Worm (Caenorhabditis elegans): ENCODE results near the gene F16B4.2.

Gene F16B4.2

DNA sequence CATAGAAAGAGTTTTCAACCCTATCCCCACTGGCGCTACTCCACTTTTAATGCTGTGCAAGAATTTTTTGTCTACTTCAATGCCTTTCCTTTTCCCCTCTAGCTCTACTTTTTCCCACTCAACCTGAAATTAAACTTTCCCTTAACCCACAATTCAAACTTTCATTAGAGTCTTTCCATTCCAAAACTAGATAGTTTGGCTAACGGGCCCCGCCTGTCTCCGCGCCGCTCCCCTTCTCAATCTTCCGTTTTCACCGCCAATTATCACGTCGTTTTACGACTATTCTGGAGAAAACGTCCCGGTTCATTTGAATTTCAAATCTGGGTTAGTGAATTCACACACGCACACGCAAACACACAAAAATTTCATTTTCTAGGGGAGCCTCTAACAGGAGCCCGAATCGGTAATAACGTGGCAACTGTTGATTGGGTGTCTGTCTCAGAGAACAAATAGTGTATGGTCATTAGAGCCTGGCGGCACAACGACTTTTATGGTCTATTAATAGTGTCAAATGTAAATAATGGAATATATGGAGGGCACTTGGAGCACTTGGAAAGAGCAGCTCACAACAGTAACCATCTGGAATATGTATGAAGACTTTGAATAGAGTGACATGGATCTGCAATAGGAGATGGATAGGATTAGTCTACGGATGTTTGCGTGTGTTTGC is 31.0 kb upstream of the F16B4.2 start:
- TF ChIP-seq zag-1 (tag; optimal IDR thresholded peaks at IDR 0.05), result no peak
- TF ChIP-seq pha-4 (tag; optimal IDR thresholded peaks at IDR 0.05), result peak; percentile 21

DNA sequence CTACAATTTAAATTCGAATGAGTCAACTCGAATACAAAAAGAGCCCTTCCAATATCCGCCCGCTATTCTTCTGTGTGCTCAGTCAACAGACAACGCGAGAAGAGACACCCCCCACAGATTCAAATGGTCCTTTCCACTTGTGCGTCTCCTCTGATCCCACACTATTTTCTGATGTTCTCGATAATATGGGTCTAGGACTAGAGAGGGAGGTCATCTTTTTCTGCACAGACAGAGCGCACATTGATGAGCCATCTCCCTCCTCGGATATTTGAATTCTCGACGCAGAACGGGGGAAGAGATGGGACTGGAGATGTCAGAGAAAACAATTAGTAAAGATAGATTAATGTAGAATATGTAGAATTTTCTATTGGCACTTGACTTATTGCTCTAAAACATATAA is 30.2 kb upstream of the F16B4.2 start:
- TF ChIP-seq unc-62 (GFP tag; optimal IDR thresholded peaks at IDR 0.05) (no peak), nfya-1 (tag; optimal IDR thresholded peaks at IDR 0.05; ENCODE audit: insufficient read depth) (no peak), ztf-11 (tag; optimal IDR thresholded peaks at IDR 0.05) (no peak), R02D3.7 (tag; optimal IDR thresholded peaks at IDR 0.05) (no peak), nhr-23 (tag; optimal IDR thresholded peaks at IDR 0.05) (no peak), jun-1 (tag; optimal IDR thresholded peaks at IDR 0.05) (no peak), mdl-1 (tag; optimal IDR thresholded peaks at IDR 0.05) (no peak), zag-1 (tag; optimal IDR thresholded peaks at IDR 0.05) (no peak)

DNA sequence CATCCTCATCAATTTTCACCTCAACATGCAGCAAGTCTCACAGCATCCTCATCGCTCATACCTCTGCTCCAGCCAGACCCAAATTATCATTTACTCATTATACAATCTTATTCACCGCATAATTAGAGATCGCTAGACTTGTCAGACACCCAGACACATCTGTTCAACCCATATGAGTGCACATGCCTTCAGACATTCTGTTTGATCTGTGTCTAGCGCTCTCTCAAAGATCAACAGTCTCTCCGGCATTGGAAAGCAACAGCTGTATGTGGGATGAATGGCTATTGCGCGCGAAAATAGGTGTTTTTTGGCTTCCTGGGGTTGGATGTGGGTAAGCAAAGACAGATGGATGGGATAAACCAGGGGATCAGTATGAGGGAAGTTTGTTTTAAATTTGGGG is 28.3 kb upstream of the F16B4.2 start:
- TF ChIP-seq ztf-11 (tag; optimal IDR thresholded peaks at IDR 0.05), result no peak
- no peak for TF ChIP-seq eor-1 (tag; optimal IDR thresholded peaks at IDR 0.05)
- no peak for TF ChIP-seq elt-3 (tag; optimal IDR thresholded peaks at IDR 0.05)
- TF ChIP-seq lsy-12 (tag; optimal IDR thresholded peaks at IDR 0.05), result no peak
- TF ChIP-seq pha-4 (tag; optimal IDR thresholded peaks at IDR 0.05), result no peak
- no peak for TF ChIP-seq nhr-28 (tag; optimal IDR thresholded peaks at IDR 0.05)
- TF ChIP-seq pqm-1 (tag; optimal IDR thresholded peaks at IDR 0.05), result no peak
- no peak for TF ChIP-seq snpc-4 (tag; optimal IDR thresholded peaks at IDR 0.05)
- TF ChIP-seq ama-1 (optimal IDR thresholded peaks at IDR 0.05), result no peak
- TF ChIP-seq unc-62 (GFP tag; optimal IDR thresholded peaks at IDR 0.05), result no peak
- no peak for TF ChIP-seq aly-2 (tag; optimal IDR thresholded peaks at IDR 0.05)
- no peak for TF ChIP-seq mml-1 (tag; optimal IDR thresholded peaks at IDR 0.05)
- TF ChIP-seq ceh-16 (tag; optimal IDR thresholded peaks at IDR 0.05), result no peak
- no peak for TF ChIP-seq nhr-76 (tag; optimal IDR thresholded peaks at IDR 0.05)

ce11 chrV:1574599-1574998 is 26.2 kb upstream of the F16B4.2 start:
- no peak for TF ChIP-seq mdl-1 (tag; optimal IDR thresholded peaks at IDR 0.05)
- TF ChIP-seq nhr-11 (tag; optimal IDR thresholded peaks at IDR 0.05), result no peak
- no peak for TF ChIP-seq fos-1 (tag; optimal IDR thresholded peaks at IDR 0.05)
- no peak for TF ChIP-seq lin-39 (tag; optimal IDR thresholded peaks at IDR 0.05)
- TF ChIP-seq nhr-43 (tag; optimal IDR thresholded peaks at IDR 0.05; ENCODE audit: poor library complexity, severe bottlenecking), result no peak
- TF ChIP-seq ztf-11 (tag; optimal IDR thresholded peaks at IDR 0.05), result no peak
- TF ChIP-seq R02D3.7 (tag; optimal IDR thresholded peaks at IDR 0.05), result no peak
- no peak for TF ChIP-seq ceh-16 (tag; optimal IDR thresholded peaks at IDR 0.05)
- no peak for TF ChIP-seq skn-1 (tag; optimal IDR thresholded peaks at IDR 0.05)
- TF ChIP-seq elt-1 (tag; optimal IDR thresholded peaks at IDR 0.05), result no peak
- no peak for TF ChIP-seq nhr-12 (tag; optimal IDR thresholded peaks at IDR 0.05)
- no peak for TF ChIP-seq egl-5 (tag; optimal IDR thresholded peaks at IDR 0.05)
- TF ChIP-seq ceh-82 (tag; optimal IDR thresholded peaks at IDR 0.05), result no peak
- no peak for TF ChIP-seq daf-12 (tag; optimal IDR thresholded peaks at IDR 0.05)
- no peak for TF ChIP-seq nhr-67 (tag; optimal IDR thresholded peaks at IDR 0.05)
- TF ChIP-seq fkh-10 (GFP tag; optimal IDR thresholded peaks at IDR 0.05), result no peak
- no peak for TF ChIP-seq mml-1 (tag; optimal IDR thresholded peaks at IDR 0.05)
- TF ChIP-seq ZK546.5 (tag; optimal IDR thresholded peaks at IDR 0.05), result no peak
- TF ChIP-seq nhr-76 (tag; optimal IDR thresholded peaks at IDR 0.05), result no peak
- TF ChIP-seq elt-3 (tag; optimal IDR thresholded peaks at IDR 0.05), result no peak

- TF ChIP-seq nhr-67 (tag; optimal IDR thresholded peaks at IDR 0.05) (no peak), jun-1 (tag; optimal IDR thresholded peaks at IDR 0.05) (no peak), nhr-77 (tag; optimal IDR thresholded peaks at IDR 0.05) (no peak), nhr-11 (tag; optimal IDR thresholded peaks at IDR 0.05) (no peak), nhr-237 (tag; optimal IDR thresholded peaks at IDR 0.05) (no peak), aly-2 (tag; optimal IDR thresholded peaks at IDR 0.05) (no peak), nhr-25 (tag; optimal IDR thresholded peaks at IDR 0.05) (no peak), ztf-11 (tag; optimal IDR thresholded peaks at IDR 0.05) (no peak), lin-15B (tag; optimal IDR thresholded peaks at IDR 0.05) (no peak), snpc-4 (tag; optimal IDR thresholded peaks at IDR 0.05) (no peak), skn-1 (tag; optimal IDR thresholded peaks at IDR 0.05) (no peak)
These were observed 25.2 kb upstream of the F16B4.2 start for ce11 chrV:1575493-1576084.

Measured in whole organism, L3 larva.